Fruit fly (Drosophila melanogaster) whole organism, embryonic: ENCODE results near the gene CecA1.

ENCODE experiments used
- ATbp ChIP-seq: fragments of 200-800 bp; sonication (Bioruptor generic); optimal IDR thresholded peaks from 2 replicates; lab custom pipeline; 2017; ENCODE audit warnings: missing biosample characterization, mild to moderate bottlenecking, missing genetic modification characterization, missing genetic modification reagents
- Adf1 ChIP-seq: fragments of 200-800 bp; sonication (Bioruptor generic); IDR thresholded peaks from 2 replicates; pipeline ENCODE4 v1.3.6; 2022; ENCODE audit warnings: missing biosample characterization, missing genetic modification characterization
- Antp ChIP-seq: fragments of 200-800 bp; sonication (Bioruptor generic); optimal IDR thresholded peaks from 3 replicates; lab custom pipeline; 2016; ENCODE audit warnings: missing biosample characterization, missing genetic modification characterization
- B-H1 ChIP-seq: fragments of 200-800 bp; sonication (Bioruptor generic); IDR thresholded peaks from 3 replicates; pipeline ENCODE4 v1.3.6; 2022; ENCODE audit warnings: missing biosample characterization, missing genetic modification characterization
- BEAF-32 ChIP-seq: fragments of 200-800 bp; sonication (Bioruptor generic); optimal IDR thresholded peaks from 3 replicates; lab custom pipeline; 2017; ENCODE audit warnings: missing biosample characterization, missing genetic modification characterization, mild to moderate bottlenecking, moderate library complexity, missing genetic modification reagents
- CG1024 ChIP-seq: fragments of 200-800 bp; sonication (Bioruptor generic); IDR thresholded peaks from 2 replicates; pipeline ENCODE4 v1.3.6; 2022; ENCODE audit warnings: missing biosample characterization, missing genetic modification characterization
- CG10543 ChIP-seq: fragments of 200-800 bp; sonication (Bioruptor generic); optimal IDR thresholded peaks from 3 replicates; lab custom pipeline; 2017; ENCODE audit warnings: missing biosample characterization, mild to moderate bottlenecking, missing genetic modification characterization, moderate library complexity
- CG11093 ChIP-seq: fragments of 200-800 bp; sonication (Bioruptor generic); IDR thresholded peaks from 3 replicates; pipeline ENCODE4 v1.3.6; 2022; ENCODE audit warnings: missing biosample characterization, missing genetic modification characterization
- CG14667 ChIP-seq: fragments of 200-800 bp; sonication (Bioruptor generic); IDR thresholded peaks from 2 replicates; pipeline ENCODE4 v1.3.6; 2022; ENCODE audit warnings: missing biosample characterization, missing genetic modification characterization
- CG17359 ChIP-seq: fragments of 200-800 bp; sonication (Bioruptor generic); optimal IDR thresholded peaks from 3 replicates; lab custom pipeline; 2018; ENCODE audit warnings: missing biosample characterization, mild to moderate bottlenecking, missing genetic modification characterization, moderate library complexity
- CG17361 ChIP-seq: fragments of 200-800 bp; sonication (Bioruptor generic); IDR thresholded peaks from 3 replicates; pipeline ENCODE4 v1.3.6; 2022; ENCODE audit warnings: missing biosample characterization, missing genetic modification characterization
- CG17829 ChIP-seq: fragments of 200-800 bp; optimal IDR thresholded peaks from 2 replicates; lab custom pipeline; 2019; ENCODE audit warnings: missing biosample characterization, mild to moderate bottlenecking, missing genetic modification characterization, moderate library complexity
- CG2129 ChIP-seq: fragments of 200-800 bp; sonication (Bioruptor generic); IDR thresholded peaks from 2 replicates; pipeline ENCODE4 v1.3.6; 2022; ENCODE audit warnings: missing biosample characterization, missing genetic modification characterization; ENCODE audit not compliant: partially characterized antibody
- CG2712 ChIP-seq: fragments of 200-800 bp; optimal IDR thresholded peaks from 3 replicates; lab custom pipeline; 2019; ENCODE audit warnings: missing biosample characterization, mild to moderate bottlenecking, missing genetic modification characterization, moderate library complexity
- CG31441 ChIP-seq: fragments of 200-800 bp; sonication (Bioruptor generic); IDR thresholded peaks from 2 replicates; pipeline ENCODE4 v1.3.6; 2022; ENCODE audit warnings: missing biosample characterization, missing genetic modification characterization
- CG32767 ChIP-seq: fragments of 200-800 bp; sonication (Bioruptor generic); IDR thresholded peaks from 2 replicates; pipeline ENCODE4 v1.3.6; 2022; ENCODE audit warnings: missing biosample characterization, missing genetic modification characterization
- CG33213 ChIP-seq: fragments of 200-800 bp; sonication (Bioruptor generic); optimal IDR thresholded peaks from 3 replicates; lab custom pipeline; 2016; ENCODE audit warnings: missing biosample characterization, missing genetic modification characterization
- CG42726 ChIP-seq: fragments of 200-800 bp; sonication (Bioruptor generic); IDR thresholded peaks from 2 replicates; pipeline ENCODE4 v1.3.6; 2022; ENCODE audit warnings: missing biosample characterization, missing genetic modification characterization; ENCODE audit not compliant: partially characterized antibody
- CG6272 ChIP-seq: fragments of 200-800 bp; sonication (Bioruptor generic); IDR thresholded peaks from 2 replicates; pipeline ENCODE4 v1.3.6; 2022; ENCODE audit warnings: missing biosample characterization, missing genetic modification characterization
- CG6854 ChIP-seq: fragments of 200-800 bp; sonication (Bioruptor generic); optimal IDR thresholded peaks from 3 replicates; lab custom pipeline; 2017; ENCODE audit warnings: missing biosample characterization, mild to moderate bottlenecking, missing genetic modification characterization
- CG7786 ChIP-seq: fragments of 200-800 bp; sonication (Bioruptor generic); optimal IDR thresholded peaks from 2 replicates; lab custom pipeline; 2016; ENCODE audit warnings: missing biosample characterization, missing genetic modification characterization
- CG9817 ChIP-seq: fragments of 200-800 bp; sonication (Bioruptor generic); optimal IDR thresholded peaks from 2 replicates; lab custom pipeline; 2018; ENCODE audit warnings: missing biosample characterization, mild to moderate bottlenecking, missing genetic modification characterization, moderate library complexity
- CrebB ChIP-seq: fragments of 200-800 bp; sonication (Bioruptor generic); optimal IDR thresholded peaks from 3 replicates; lab custom pipeline; 2018; ENCODE audit warnings: missing biosample characterization, mild to moderate bottlenecking, missing genetic modification characterization
- Dek ChIP-seq: fragments of 200-800 bp; sonication (Bioruptor generic); optimal IDR thresholded peaks from 3 replicates; lab custom pipeline; 2019; ENCODE audit warnings: missing biosample characterization, mild to moderate bottlenecking, missing genetic modification characterization, moderate library complexity
- Dip3 ChIP-seq: fragments of 200-800 bp; sonication (Bioruptor generic); optimal IDR thresholded peaks from 3 replicates; lab custom pipeline; 2016; ENCODE audit warnings: missing biosample characterization, missing genetic modification characterization
- Doc3 ChIP-seq: fragments of 200-800 bp; sonication (Bioruptor generic); IDR thresholded peaks from 3 replicates; pipeline ENCODE4 v1.3.6; 2022; ENCODE audit warnings: missing biosample characterization, missing genetic modification characterization; ENCODE audit not compliant: partially characterized antibody
- Dp ChIP-seq: fragments of 200-800 bp; sonication (Bioruptor generic); optimal IDR thresholded peaks from 2 replicates; lab custom pipeline; 2018; ENCODE audit warnings: missing biosample characterization, mild to moderate bottlenecking, missing genetic modification characterization, moderate library complexity
- E2f1 ChIP-seq: fragments of 200-800 bp; sonication (Bioruptor generic); IDR thresholded peaks from 2 replicates; pipeline ENCODE4 v1.3.6; 2022; ENCODE audit warnings: missing biosample characterization, missing genetic modification characterization
- Ets97D ChIP-seq: fragments of 200-800 bp; sonication (Bioruptor generic); optimal IDR thresholded peaks from 3 replicates; lab custom pipeline; 2016; ENCODE audit warnings: missing biosample characterization, missing genetic modification characterization
- Fer1 ChIP-seq: fragments of 200-800 bp; sonication (Bioruptor generic); optimal IDR thresholded peaks from 2 replicates; lab custom pipeline; 2017; ENCODE audit warnings: missing biosample characterization, mild to moderate bottlenecking, missing genetic modification characterization
- HHEX ChIP-seq: fragments of 200-800 bp; sonication (Bioruptor generic); optimal IDR thresholded peaks from 3 replicates; lab custom pipeline; 2017; ENCODE audit warnings: missing biosample characterization, mild to moderate bottlenecking, missing genetic modification characterization, missing genetic modification reagents
- Hr51 ChIP-seq, 2 experiments: fragments of 200-800 bp; sonication (Bioruptor generic); optimal IDR thresholded peaks; 2 replicates in 1 of 2; 3 replicates in 1 of 2; lab custom pipeline; 2016 to 2018; ENCODE audit warnings: missing biosample characterization in 2 of 2, missing genetic modification characterization in 2 of 2, mild to moderate bottlenecking in 1 of 2, moderate library complexity in 1 of 2
- NfI ChIP-seq: fragments of 200-800 bp; sonication (Bioruptor generic); optimal IDR thresholded peaks from 3 replicates; lab custom pipeline; 2018; ENCODE audit warnings: missing biosample characterization, mild to moderate bottlenecking, missing genetic modification characterization, moderate library complexity
- Oli ChIP-seq: fragments of 200-800 bp; sonication (Bioruptor generic); optimal IDR thresholded peaks from 2 replicates; lab custom pipeline; 2018; ENCODE audit warnings: missing biosample characterization, mild to moderate bottlenecking, missing genetic modification characterization, moderate library complexity
- Sox100B ChIP-seq: fragments of 200-800 bp; sonication (Bioruptor generic); optimal IDR thresholded peaks from 3 replicates; lab custom pipeline; 2018; ENCODE audit warnings: missing biosample characterization, mild to moderate bottlenecking, missing genetic modification characterization
- Spps ChIP-seq: fragments of 200-800 bp; sonication (Bioruptor generic); optimal IDR thresholded peaks from 2 replicates; lab custom pipeline; 2018; ENCODE audit warnings: missing biosample characterization, mild to moderate bottlenecking, missing genetic modification characterization
- Usf ChIP-seq: fragments of 200-800 bp; sonication (Bioruptor generic); optimal IDR thresholded peaks from 2 replicates; lab custom pipeline; 2017; ENCODE audit warnings: missing genotype, missing biosample characterization, missing genetic modification characterization
- Xrp1 ChIP-seq: fragments of 200-800 bp; sonication (Bioruptor generic); IDR thresholded peaks from 2 replicates; pipeline ENCODE4 v1.3.6; 2022; ENCODE audit warnings: missing biosample characterization, missing genetic modification characterization
- cad ChIP-seq: fragments of >200 bp; optimal IDR thresholded peaks from 2 replicates; lab custom pipeline; 2017; ENCODE audit warnings: missing biosample characterization, missing genetic modification characterization
- caup ChIP-seq: fragments of 200-800 bp; sonication (Bioruptor generic); optimal IDR thresholded peaks from 3 replicates; lab custom pipeline; 2017; ENCODE audit warnings: missing biosample characterization, mild to moderate bottlenecking, missing genetic modification characterization, moderate library complexity; ENCODE audit not compliant: severe bottlenecking
- chif ChIP-seq, 2 experiments: fragments of 200-800 bp; sonication (Bioruptor generic); optimal IDR thresholded peaks; 3 replicates each; lab custom pipeline; 2016; ENCODE audit warnings: missing biosample characterization in 2 of 2, missing genetic modification characterization in 2 of 2
- corto ChIP-seq: fragments of 200-800 bp; sonication (Bioruptor generic); optimal IDR thresholded peaks from 2 replicates; lab custom pipeline; 2016; ENCODE audit warnings: missing biosample characterization, mild to moderate bottlenecking, missing genetic modification characterization, moderate library complexity
- dan ChIP-seq: fragments of 200-800 bp; sonication (Bioruptor generic); IDR thresholded peaks from 2 replicates; pipeline ENCODE4 v1.3.6; 2022; ENCODE audit warnings: missing biosample characterization, missing genetic modification characterization
- fd96Cb ChIP-seq: fragments of 200-800 bp; sonication (Bioruptor generic); optimal IDR thresholded peaks from 2 replicates; lab custom pipeline; 2018; ENCODE audit warnings: missing biosample characterization, mild to moderate bottlenecking, missing genetic modification characterization, moderate library complexity
- lbe ChIP-seq: fragments of 200-800 bp; sonication (Bioruptor generic); optimal IDR thresholded peaks from 2 replicates; lab custom pipeline; 2016; ENCODE audit warnings: missing biosample characterization, mild to moderate bottlenecking, missing genetic modification characterization
- oc ChIP-seq: fragments of 200-800 bp; sonication (Bioruptor generic); optimal IDR thresholded peaks from 2 replicates; lab custom pipeline; 2018; ENCODE audit warnings: missing biosample characterization, mild to moderate bottlenecking, missing genetic modification characterization, moderate library complexity
- rib ChIP-seq: fragments of 200-800 bp; sonication (Bioruptor generic); IDR thresholded peaks from 2 replicates; pipeline ENCODE4 v1.3.6; 2022; ENCODE audit warnings: missing biosample characterization, missing genetic modification characterization
- stc ChIP-seq: fragments of 200-800 bp; sonication (Bioruptor generic); IDR thresholded peaks from 2 replicates; pipeline ENCODE4 v1.3.6; 2022; ENCODE audit warnings: missing biosample characterization, missing genetic modification characterization
- sug ChIP-seq: fragments of 200-800 bp; optimal IDR thresholded peaks from 2 replicates; lab custom pipeline; 2019; ENCODE audit warnings: missing biosample characterization, mild to moderate bottlenecking, missing genetic modification characterization, moderate library complexity
- zfh2 ChIP-seq: fragments of 200-800 bp; sonication (Bioruptor generic); optimal IDR thresholded peaks from 2 replicates; lab custom pipeline; 2016; ENCODE audit warnings: missing biosample characterization, missing genetic modification characterization

CecA1 gene

dm6 chr3R:30195606-30196049 lies 15.0 kb upstream of the CecA1 start (continued):
- no peak for TF ChIP-seq CG2129 (GFP tag; lab: Robert Waterston, UW)
- peak; percentile 8 for TF ChIP-seq Usf (GFP tag; lab: Kevin White, UChicago)
- TF ChIP-seq CG42726 (GFP tag; lab: Robert Waterston, UW), result no peak
- peak; percentile 10 for TF ChIP-seq CG17829 (tag; lab: Kevin White, UChicago)
- no peak for TF ChIP-seq lbe (GFP tag; lab: Kevin White, UChicago)
- TF ChIP-seq CG6854 (GFP tag; lab: Kevin White, UChicago), result peak; percentile 25
- TF ChIP-seq NfI, result peak; percentile 16
- TF ChIP-seq Spps (tag; lab: Kevin White, UChicago), result no peak
- peak; percentile 67 for TF ChIP-seq CG10543
- TF ChIP-seq Dip3 (GFP tag; lab: Kevin White, UChicago), result peak; percentile 14
- TF ChIP-seq zfh2 (GFP tag; lab: Kevin White, UChicago), result peak; percentile 53
- TF ChIP-seq CG14667 (GFP tag; lab: Robert Waterston, UW), result 0 out of 2 replicates have a peak, but pooled peaks have one; percentile 20
- peak; percentile 21 to 32 for TF ChIP-seq Hr51 (GFP tag; optimal IDR thresholded peaks at IDR 0.05; lab: Kevin White, UChicago)
- peak; percentile 51 for TF ChIP-seq sug (tag; lab: Kevin White, UChicago)
- TF ChIP-seq rib (GFP tag; lab: Robert Waterston, UW), result peak; percentile 80; the same call in 1 of the 2 replicates
- TF ChIP-seq dan (GFP tag; lab: Robert Waterston, UW), result no peak
- no peak for TF ChIP-seq CG1024
- TF ChIP-seq caup (GFP tag; lab: Kevin White, UChicago), result peak; percentile 57
- peak; percentile 9 for TF ChIP-seq chif (GFP tag; optimal IDR thresholded peaks at IDR 0.05; lab: Kevin White, UChicago)
- peak; percentile 8 for TF ChIP-seq Ets97D (GFP tag; lab: Kevin White, UChicago)
- TF ChIP-seq Antp (GFP tag; lab: Kevin White, UChicago), result peak; percentile 47
- no peak for TF ChIP-seq fd96Cb
- TF ChIP-seq stc (GFP tag; lab: Robert Waterston, UW), result peak; percentile 39
- 0 out of 3 replicates have a peak, but pooled peaks have one; percentile 25 for TF ChIP-seq CG17361 (GFP tag; lab: Robert Waterston, UW)
- no peak for TF ChIP-seq corto (GFP tag; lab: Kevin White, UChicago)
- no peak for TF ChIP-seq oc (tag; lab: Kevin White, UChicago)
- TF ChIP-seq CG6272 (GFP tag; lab: Robert Waterston, UW), result 0 out of 2 replicates have a peak, but pooled peaks have one; percentile 16
- no peak for TF ChIP-seq Sox100B (GFP tag; lab: Kevin White, UChicago)
- TF ChIP-seq B-H1 (GFP tag; lab: Robert Waterston, UW), result peak; percentile 40; the same call in 1 of the 3 replicates
- TF ChIP-seq Oli, result no peak
- peak; percentile 43; the same call in 1 of the 2 replicates for TF ChIP-seq Xrp1 (GFP tag; lab: Robert Waterston, UW)
- TF ChIP-seq cad (GFP tag; lab: Kevin White, UChicago), result no peak
- TF ChIP-seq ATbp, result peak; percentile 14
- no peak for TF ChIP-seq Doc3
- no peak for TF ChIP-seq CG32767
- peak; percentile 71 for TF ChIP-seq Fer1 (GFP tag; lab: Kevin White, UChicago)
- TF ChIP-seq Dek (tag; lab: Kevin White, UChicago), result peak; percentile 46
- TF ChIP-seq CG9817 (tag; lab: Kevin White, UChicago), result peak; percentile 46
- peak; percentile 55 for TF ChIP-seq E2f1 (GFP tag; lab: Robert Waterston, UW)
- peak; percentile 14 for TF ChIP-seq HHEX (GFP tag; lab: Kevin White, UChicago)
- peak; percentile 39 for TF ChIP-seq CrebB (tag; lab: Kevin White, UChicago)
- TF ChIP-seq CG17359 (tag; lab: Kevin White, UChicago), result peak; percentile 1
- peak; percentile 47 for TF ChIP-seq Adf1 (GFP tag; lab: Robert Waterston, UW)
- TF ChIP-seq CG7786 (GFP tag; lab: Kevin White, UChicago), result peak; percentile 37
- TF ChIP-seq CG11093, result 0 out of 3 replicates have a peak, but pooled peaks have one; percentile 28
- no peak for TF ChIP-seq BEAF-32
- peak; percentile 6 for TF ChIP-seq CG33213
- no peak for TF ChIP-seq CG31441 (GFP tag; lab: Robert Waterston, UW)
- TF ChIP-seq Dp (GFP tag; lab: Kevin White, UChicago), result peak; percentile 3
- peak; percentile 25 for TF ChIP-seq CG2712
